Worm (Caenorhabditis elegans) whole organism, late embryonic: ENCODE measurements around the gene C01B10.3.
A peak's percentile ranks its signal among the peaks of the same experiment; 100 is the strongest.

Source experiments
- C08G9.2 ChIP-seq: sonication (generic microtip); optimal IDR thresholded peaks from 2 replicates; lab custom pipeline; 2016; ENCODE audit warnings: mild to moderate bottlenecking, missing genetic modification characterization, moderate library complexity, missing compliant biosample characterization
- F13H6.1 ChIP-seq: sonication (generic microtip); optimal IDR thresholded peaks from 2 replicates; lab custom pipeline; 2016; ENCODE audit warnings: missing genetic modification characterization, missing compliant biosample characterization
- Y22D7AL.16 ChIP-seq: sonication (generic microtip); optimal IDR thresholded peaks from 2 replicates; lab custom pipeline; 2016; ENCODE audit warnings: missing genetic modification characterization, missing compliant biosample characterization
- ahr-1 ChIP-seq: sonication (generic microtip); optimal IDR thresholded peaks from 2 replicates; lab custom pipeline; 2016; ENCODE audit warnings: missing genetic modification characterization, missing compliant biosample characterization
- ceh-14 ChIP-seq: sonication (generic microtip); optimal IDR thresholded peaks from 2 replicates; lab custom pipeline; 2016; ENCODE audit warnings: missing genotype, missing genetic modification characterization, missing compliant biosample characterization
- ceh-18 ChIP-seq: sonication (generic microtip); optimal IDR thresholded peaks from 2 replicates; lab custom pipeline; 2016; ENCODE audit warnings: missing genetic modification characterization, missing compliant biosample characterization
- ceh-19 ChIP-seq: fragments of 200-800 bp; sonication (Bioruptor generic); optimal IDR thresholded peaks from 2 replicates; lab custom pipeline; 2018; ENCODE audit warnings: mild to moderate bottlenecking, missing genetic modification characterization, missing compliant biosample characterization
- ceh-2 ChIP-seq: sonication (generic microtip); optimal IDR thresholded peaks from 2 replicates; lab custom pipeline; 2016; ENCODE audit warnings: missing genotype, missing genetic modification characterization, missing compliant biosample characterization
- ceh-22 ChIP-seq: sonication (generic microtip); optimal IDR thresholded peaks from 2 replicates; lab custom pipeline; 2017; ENCODE audit warnings: missing biosample characterization, missing genetic modification characterization
- ceh-24 ChIP-seq: sonication (generic microtip); optimal IDR thresholded peaks from 2 replicates; lab custom pipeline; 2016; ENCODE audit warnings: mild to moderate bottlenecking, missing genetic modification characterization, missing compliant biosample characterization
- ceh-30 ChIP-seq: fragments of 150-350 bp; optimal IDR thresholded peaks from 2 replicates; lab custom pipeline; 2014; ENCODE audit warnings: missing biosample characterization, missing genetic modification characterization
- ceh-31 ChIP-seq: sonication (generic microtip); optimal IDR thresholded peaks from 2 replicates; lab custom pipeline; 2016; ENCODE audit warnings: missing genetic modification characterization, missing compliant biosample characterization
- ceh-34 ChIP-seq: sonication (generic microtip); optimal IDR thresholded peaks from 2 replicates; lab custom pipeline; 2016; ENCODE audit warnings: mild to moderate bottlenecking, missing genetic modification characterization, missing compliant biosample characterization
- ceh-45 ChIP-seq: fragments of 200-800 bp; sonication (Bioruptor generic); IDR thresholded peaks from 2 replicates; pipeline ENCODE4 v1.3.6; 2022; ENCODE audit warnings: missing genetic modification reagents, missing genetic modification characterization, missing compliant biosample characterization
- ceh-6 ChIP-seq: fragments of 200-800 bp; sonication (Bioruptor generic); optimal IDR thresholded peaks from 2 replicates; lab custom pipeline; 2018; ENCODE audit warnings: mild to moderate bottlenecking, missing genetic modification characterization, missing compliant biosample characterization
- che-1 ChIP-seq: sonication (generic microtip); optimal IDR thresholded peaks from 2 replicates; lab custom pipeline; 2016; ENCODE audit warnings: mild to moderate bottlenecking, missing genetic modification characterization, missing compliant biosample characterization
- dmd-4 ChIP-seq: sonication (generic microtip); optimal IDR thresholded peaks from 2 replicates; lab custom pipeline; 2016; ENCODE audit warnings: borderline replicate concordance, missing genetic modification characterization, missing compliant biosample characterization
- elt-4 ChIP-seq: sonication (generic microtip); optimal IDR thresholded peaks from 2 replicates; lab custom pipeline; 2016; ENCODE audit warnings: missing genetic modification characterization, missing compliant biosample characterization
- ets-4 ChIP-seq: sonication (generic microtip); optimal IDR thresholded peaks from 2 replicates; lab custom pipeline; 2016; ENCODE audit warnings: missing genetic modification characterization, missing compliant biosample characterization
- eyg-1 ChIP-seq: sonication (generic microtip); optimal IDR thresholded peaks from 2 replicates; lab custom pipeline; 2016; ENCODE audit warnings: missing genotype, missing genetic modification characterization, missing compliant biosample characterization
- fkh-6 ChIP-seq: sonication (generic microtip); optimal IDR thresholded peaks from 2 replicates; lab custom pipeline; 2016; ENCODE audit warnings: missing genetic modification characterization, missing compliant biosample characterization
- gmeb-2 ChIP-seq: sonication (generic microtip); optimal IDR thresholded peaks from 2 replicates; lab custom pipeline; 2016; ENCODE audit warnings: missing genetic modification characterization, inconsistent platforms, missing compliant biosample characterization
- hlh-8 ChIP-seq: sonication (generic microtip); optimal IDR thresholded peaks from 2 replicates; lab custom pipeline; 2016; ENCODE audit warnings: missing genotype, missing genetic modification characterization, missing compliant biosample characterization
- lim-6 ChIP-seq: sonication (generic microtip); optimal IDR thresholded peaks from 2 replicates; lab custom pipeline; 2016; ENCODE audit warnings: missing genetic modification characterization, missing compliant biosample characterization
- madf-2 ChIP-seq: sonication (generic microtip); optimal IDR thresholded peaks from 2 replicates; lab custom pipeline; 2017; ENCODE audit warnings: missing genetic modification characterization, missing compliant biosample characterization
- nfya-1 ChIP-seq: sonication (generic microtip); optimal IDR thresholded peaks from 2 replicates; lab custom pipeline; 2017; ENCODE audit warnings: missing genetic modification characterization, mild to moderate bottlenecking, missing compliant biosample characterization, antibody characterized with exemption, moderate library complexity
- nhr-11 ChIP-seq: fragments of 150-350 bp; optimal IDR thresholded peaks from 2 replicates; lab custom pipeline; 2014; ENCODE audit warnings: missing biosample characterization, missing genetic modification characterization
- npax-4 ChIP-seq: sonication (generic microtip); optimal IDR thresholded peaks from 2 replicates; lab custom pipeline; 2016; ENCODE audit warnings: missing genetic modification characterization, missing compliant biosample characterization
- pag-3 ChIP-seq: sonication (generic microtip); optimal IDR thresholded peaks from 2 replicates; lab custom pipeline; 2016; ENCODE audit warnings: missing compliant biosample characterization, missing genetic modification characterization, borderline replicate concordance
- pax-1 ChIP-seq: fragments of 150-350 bp; optimal IDR thresholded peaks from 2 replicates; lab custom pipeline; 2014; ENCODE audit warnings: missing biosample characterization, missing genetic modification characterization
- pha-2 ChIP-seq: sonication (generic microtip); optimal IDR thresholded peaks from 2 replicates; lab custom pipeline; 2017; ENCODE audit warnings: mild to moderate bottlenecking, missing genetic modification characterization, missing compliant biosample characterization
- pros-1 ChIP-seq: fragments of 150-350 bp; optimal IDR thresholded peaks from 2 replicates; lab custom pipeline; 2014; ENCODE audit warnings: missing biosample characterization, missing genetic modification reagents, missing genetic modification characterization
- ref-2 ChIP-seq: sonication (generic microtip); optimal IDR thresholded peaks from 2 replicates; lab custom pipeline; 2016; ENCODE audit warnings: missing genetic modification characterization, missing compliant biosample characterization
- rnt-1 ChIP-seq: sonication (generic microtip); optimal IDR thresholded peaks from 2 replicates; lab custom pipeline; 2016; ENCODE audit warnings: missing genetic modification characterization, missing compliant biosample characterization
- syd-9 ChIP-seq: sonication (generic microtip); optimal IDR thresholded peaks from 2 replicates; lab custom pipeline; 2016; ENCODE audit warnings: mild to moderate bottlenecking, missing genetic modification characterization, moderate library complexity, missing compliant biosample characterization
- tbx-2 ChIP-seq: sonication (generic microtip); optimal IDR thresholded peaks from 2 replicates; lab custom pipeline; 2016; ENCODE audit warnings: missing genetic modification characterization, missing compliant biosample characterization
- ttx-3 ChIP-seq: sonication (generic microtip); optimal IDR thresholded peaks from 2 replicates; lab custom pipeline; 2016; ENCODE audit warnings: missing genetic modification reagents, missing genetic modification characterization, missing compliant biosample characterization
- unc-42 ChIP-seq: sonication (generic microtip); optimal IDR thresholded peaks from 2 replicates; lab custom pipeline; 2016; ENCODE audit warnings: missing genotype, missing genetic modification characterization, missing compliant biosample characterization
- unc-55 ChIP-seq: sonication (generic microtip); optimal IDR thresholded peaks from 2 replicates; lab custom pipeline; 2017; ENCODE audit warnings: missing biosample characterization, missing genetic modification reagents, missing genetic modification characterization

C01B10.3 gene

ce11 chrIV:6655747-6656146 is 34.6 kb upstream of the C01B10.3 start:
- TF ChIP-seq rnt-1 (tag; lab: Kevin White, UChicago) (no peak), ttx-3 (tag; lab: Kevin White, UChicago) (no peak), ceh-31 (tag; lab: Kevin White, UChicago) (no peak), tbx-2 (tag; lab: Kevin White, UChicago) (no peak), ceh-30 (no peak), fkh-6 (tag; lab: Kevin White, UChicago) (no peak), pax-1 (tag; lab: Kevin White, UChicago) (no peak), ceh-22 (tag; lab: Kevin White, UChicago) (no peak), unc-55 (GFP tag; lab: Kevin White, UChicago) (no peak), ceh-45 (GFP tag; lab: Robert Waterston, UW) (no peak), ahr-1 (tag; lab: Kevin White, UChicago) (no peak), F13H6.1 (tag; lab: Kevin White, UChicago) (no peak), pag-3 (no peak), ceh-19 (no peak), hlh-8 (tag; lab: Kevin White, UChicago) (no peak), nhr-11 (tag; lab: Kevin White, UChicago) (no peak), ceh-6 (GFP tag; lab: Kevin White, UChicago) (no peak), ceh-24 (no peak), madf-2 (no peak), ceh-18 (tag; lab: Kevin White, UChicago) (no peak)
- TF ChIP-seq, all 69 proteins: peak for 0

ce11 chrIV:6653663-6654201 is 32.6 kb upstream of the C01B10.3 start:
- TF ChIP-seq elt-4 (tag; lab: Kevin White, UChicago) (no peak), npax-4 (tag; lab: Kevin White, UChicago) (no peak)
- TF ChIP-seq, all 69 proteins: peak for 0

- no peak for TF ChIP-seq ceh-6 (GFP tag; lab: Kevin White, UChicago)
Observed at ce11 chrIV:6652479-6653022, 31.4 kb upstream of the C01B10.3 start.

- TF ChIP-seq pha-2 (tag; lab: Kevin White, UChicago) (peak; percentile 73), unc-55 (GFP tag; lab: Kevin White, UChicago) (peak; percentile 91), ceh-22 (tag; lab: Kevin White, UChicago) (peak; percentile 54), F13H6.1 (tag; lab: Kevin White, UChicago) (peak; percentile 33), nfya-1 (tag; lab: Kevin White, UChicago) (peak; percentile 89), ceh-18 (tag; lab: Kevin White, UChicago) (peak; percentile 31), che-1 (no peak), syd-9 (tag; lab: Kevin White, UChicago) (no peak), Y22D7AL.16 (tag; lab: Kevin White, UChicago) (no peak), ceh-19 (peak; percentile 49), eyg-1 (tag; lab: Kevin White, UChicago) (no peak), ref-2 (tag; lab: Kevin White, UChicago) (peak; percentile 18), ceh-2 (tag; lab: Kevin White, UChicago) (peak; percentile 60), tbx-2 (tag; lab: Kevin White, UChicago) (peak; percentile 71), dmd-4 (tag; lab: Kevin White, UChicago) (peak; percentile 69), rnt-1 (tag; lab: Kevin White, UChicago) (peak; percentile 68), pax-1 (tag; lab: Kevin White, UChicago) (peak; percentile 29), unc-42 (peak; percentile 94), lim-6 (tag; lab: Kevin White, UChicago) (peak; percentile 9), pros-1 (tag; lab: Kevin White, UChicago) (no peak), ceh-14 (tag; lab: Kevin White, UChicago) (peak; percentile 74), nhr-11 (tag; lab: Kevin White, UChicago) (peak; percentile 54), ceh-34 (tag; lab: Kevin White, UChicago) (peak; percentile 61), gmeb-2 (no peak), ceh-31 (tag; lab: Kevin White, UChicago) (peak; percentile 92), ets-4 (tag; lab: Kevin White, UChicago) (peak; percentile 22), C08G9.2 (no peak)
Observed at ce11 chrIV:6648625-6649024, 27.5 kb upstream of the C01B10.3 start.
